Fruit fly (Drosophila melanogaster): ENCODE results near the gene CG10853.
A peak's percentile ranks its signal among the peaks of the same experiment; 100 is the strongest.

- TF ChIP-seq dimm (GFP tag; IDR thresholded peaks at IDR 0.05): no peak
- no peak for TF ChIP-seq sd (tag; optimal IDR thresholded peaks at IDR 0.05)
- TF ChIP-seq CG14441 (GFP tag; IDR thresholded peaks at IDR 0.05): no peak
- TF ChIP-seq CG6254 (GFP tag; optimal IDR thresholded peaks at IDR 0.05): peak; percentile 3
- TF ChIP-seq Usf (GFP tag; optimal IDR thresholded peaks at IDR 0.05): no peak
- TF ChIP-seq CG10431 (GFP tag; optimal IDR thresholded peaks at IDR 0.05): no peak
- no peak for TF ChIP-seq pb (GFP tag; optimal IDR thresholded peaks at IDR 0.05)
- peak; percentile 27 for TF ChIP-seq CG33557 (GFP tag; optimal IDR thresholded peaks at IDR 0.05)
- peak; percentile 64 for TF ChIP-seq chn (GFP tag; optimal IDR thresholded peaks at IDR 0.05)
- peak; percentile 68 for TF ChIP-seq CG16813 (GFP tag; IDR thresholded peaks at IDR 0.05; ENCODE audit: partially characterized antibody)
- no peak for TF ChIP-seq tio (GFP tag; optimal IDR thresholded peaks at IDR 0.05)
- peak; percentile 24 for TF ChIP-seq pros (GFP tag; optimal IDR thresholded peaks at IDR 0.05)
These were observed 35.8 kb downstream of the CG10853 start, which contains the start of gene scrt for dm6 chr3L:3983466-3983946.
